Worm (Caenorhabditis elegans): ENCODE data around the gene ZK813.5.

Gene ZK813.5

ce11 chrX:3462086-3462485 is 11.1 kb upstream of the ZK813.5 start:
- TF ChIP-seq mep-1 (tag; optimal IDR thresholded peaks at IDR 0.05) (no peak), ZK546.5 (tag; optimal IDR thresholded peaks at IDR 0.05) (no peak), lsy-2 (tag; optimal IDR thresholded peaks at IDR 0.05) (no peak), nhr-48 (tag; optimal IDR thresholded peaks at IDR 0.05) (no peak), zfp-2 (tag; optimal IDR thresholded peaks at IDR 0.05) (no peak), aly-2 (tag; optimal IDR thresholded peaks at IDR 0.05) (no peak), daf-19 (GFP tag; conservative IDR thresholded peaks at IDR 0.05) (no peak), dpl-1 (GFP tag; optimal IDR thresholded peaks at IDR 0.05) (no peak), ZK337.2 (GFP tag; IDR thresholded peaks at IDR 0.05) (no peak), tag-97 (GFP tag; IDR thresholded peaks at IDR 0.05) (no peak), nhr-111 (GFP tag; optimal IDR thresholded peaks at IDR 0.05) (no peak), hlh-30 (tag; optimal IDR thresholded peaks at IDR 0.05; ENCODE audit: insufficient read depth) (no peak), T26A8.4 (GFP tag; IDR thresholded peaks at IDR 0.05) (no peak), nhr-77 (tag; optimal IDR thresholded peaks at IDR 0.05) (no peak), vab-7 (GFP tag; IDR thresholded peaks at IDR 0.05) (no peak), ceh-32 (tag; optimal IDR thresholded peaks at IDR 0.05; ENCODE audit: poor library complexity) (no peak), aha-1 (tag) (no peak)

- TF ChIP-seq nhr-10 (tag; optimal IDR thresholded peaks at IDR 0.05) (no peak), unc-62 (GFP tag; optimal IDR thresholded peaks at IDR 0.05 in 1 of 2) (no peak), unc-62 (tag; optimal IDR thresholded peaks at IDR 0.05) (no peak), dpl-1 (GFP tag; optimal IDR thresholded peaks at IDR 0.05) (no peak), ceh-20 (GFP tag; IDR thresholded peaks at IDR 0.05) (peak; percentile 83; the same call in 1 of the 2 replicates), hlh-11 (tag; optimal IDR thresholded peaks at IDR 0.05) (peak; percentile 38), hif-1 (tag; optimal IDR thresholded peaks at IDR 0.05) (no peak), daf-16 (GFP tag; optimal IDR thresholded peaks at IDR 0.05) (peak in 1 of 2 experiments; percentile 66), daf-16 (tag; optimal IDR thresholded peaks at IDR 0.05) (no peak), arid-1 (GFP tag; conservative IDR thresholded peaks at IDR 0.05) (no peak), hmg-1.1 (GFP tag; IDR thresholded peaks at IDR 0.05) (0 out of 2 replicates have a peak, but pooled peaks have one; percentile 20), aha-1 (tag) (no peak), egl-27 (tag; optimal IDR thresholded peaks at IDR 0.05) (no peak), ZK337.2 (GFP tag; IDR thresholded peaks at IDR 0.05) (no peak), daf-19 (GFP tag; conservative IDR thresholded peaks at IDR 0.05) (no peak), lin-1 (GFP tag; IDR thresholded peaks at IDR 0.05) (no peak), hlh-30 (tag; optimal IDR thresholded peaks at IDR 0.05; ENCODE audit: insufficient read depth) (no peak), mxl-2 (GFP tag; conservative IDR thresholded peaks at IDR 0.05) (no peak), mes-2 (tag; optimal IDR thresholded peaks at IDR 0.05; ENCODE audit: poor library complexity, severe bottlenecking) (no peak), F26F4.8 (GFP tag; conservative IDR thresholded peaks at IDR 0.05) (no peak), nhr-11 (tag; optimal IDR thresholded peaks at IDR 0.05) (peak; percentile 61), F37D6.2 (tag; optimal IDR thresholded peaks at IDR 0.05) (no peak), lin-39 (tag; optimal IDR thresholded peaks at IDR 0.05) (peak; percentile 77), dmd-6 (GFP tag; IDR thresholded peaks at IDR 0.05) (no peak)
Measured at ce11 chrX:3455561-3455960, 4.5 kb upstream of the ZK813.5 start.

DNA sequence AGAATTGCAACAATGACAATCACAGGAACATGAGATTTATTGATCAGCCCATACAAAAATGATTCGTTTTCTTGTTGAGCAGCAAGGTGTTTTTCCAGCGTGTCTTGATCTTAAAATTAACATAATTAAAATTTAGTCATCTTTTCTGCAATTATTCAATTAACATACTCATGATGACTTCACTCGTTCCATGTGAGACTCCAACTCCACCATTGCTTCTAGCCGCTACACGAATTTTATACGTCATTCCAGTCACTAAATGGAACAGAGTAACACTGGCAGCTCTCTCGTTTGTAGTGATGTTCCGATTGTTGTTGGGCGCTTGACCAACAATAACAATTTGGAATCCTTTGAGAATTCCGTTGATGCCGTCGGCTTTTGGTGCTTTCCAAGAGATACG is 2.8 kb upstream of the ZK813.5 start:
- TF ChIP-seq ceh-44 (GFP tag; IDR thresholded peaks at IDR 0.05) (no peak), zfp-2 (tag; optimal IDR thresholded peaks at IDR 0.05) (no peak), nhr-25 (tag; optimal IDR thresholded peaks at IDR 0.05; ENCODE audit: borderline replicate concordance, insufficient read depth) (no peak), fkh-10 (GFP tag; optimal IDR thresholded peaks at IDR 0.05) (no peak), unc-62 (GFP tag; optimal IDR thresholded peaks at IDR 0.05 in 1 of 2) (peak in 1 of 2 experiments; percentile 90), unc-62 (tag; optimal IDR thresholded peaks at IDR 0.05) (no peak), zfp-3 (GFP tag; conservative IDR thresholded peaks at IDR 0.05) (no peak)

All from whole organism, L4 larva.